In genomic region chrX:8404308-8405085, ce11 we compare ENCODE assay signal across 4 worm cellular contexts.
TF ChIP-seq lines count a peak whose summit lies in the region.

No protein-coding gene starts in this region.

TF ChIP-seq in whole organism, L2 larva, 48 proteins besides CTCF, POLR2A, EP300 and RAD21 (continued from another document):
- TF ChIP-seq fos-1 (tag; optimal IDR thresholded peaks at IDR 0.05; lab: Kevin White, UChicago) (peak; percentile 76), ztf-1 (GFP tag; conservative IDR thresholded peaks at IDR 0.05; lab: Robert Waterston, UW) (no peak), unc-39 (tag; optimal IDR thresholded peaks at IDR 0.05; lab: Kevin White, UChicago) (no peak), C34F6.9 (tag; optimal IDR thresholded peaks at IDR 0.05; lab: Kevin White, UChicago) (peak; percentile 87), nhr-6 (tag; optimal IDR thresholded peaks at IDR 0.05; lab: Kevin White, UChicago) (peak; percentile 93), egl-27 (tag; optimal IDR thresholded peaks at IDR 0.05; lab: Kevin White, UChicago) (peak; percentile 83), Y55F3AM.14 (GFP tag; optimal IDR thresholded peaks at IDR 0.05; lab: Kevin White, UChicago) (peak; percentile 92), nhr-10 (tag; optimal IDR thresholded peaks at IDR 0.05; lab: Kevin White, UChicago) (peak; percentile 26), mbf-1 (tag; optimal IDR thresholded peaks at IDR 0.05; lab: Kevin White, UChicago) (no peak), nhr-12 (tag; optimal IDR thresholded peaks at IDR 0.05; lab: Kevin White, UChicago) (peak; percentile 32), nhr-77 (tag; optimal IDR thresholded peaks at IDR 0.05; lab: Kevin White, UChicago) (no peak), nhr-237 (tag; optimal IDR thresholded peaks at IDR 0.05; lab: Kevin White, UChicago) (no peak), blmp-1 (tag; optimal IDR thresholded peaks at IDR 0.05; lab: Kevin White, UChicago; ENCODE audit: insufficient read depth) (peak; percentile 67), sem-4 (tag; optimal IDR thresholded peaks at IDR 0.05; lab: Kevin White, UChicago) (peak; percentile 72), aly-2 (tag; optimal IDR thresholded peaks at IDR 0.05; lab: Kevin White, UChicago) (no peak), nhr-25 (tag; optimal IDR thresholded peaks at IDR 0.05; lab: Kevin White, UChicago) (peak; percentile 85), unc-55 (GFP tag; optimal IDR thresholded peaks at IDR 0.05; lab: Kevin White, UChicago) (peak; percentile 83), zag-1 (tag; optimal IDR thresholded peaks at IDR 0.05; lab: Kevin White, UChicago) (peak; percentile 37), sma-3 (GFP tag; optimal IDR thresholded peaks at IDR 0.05; lab: Kevin White, UChicago) (peak; percentile 88), ceh-82 (tag; optimal IDR thresholded peaks at IDR 0.05; lab: Kevin White, UChicago) (peak; percentile 10), ZK546.5 (tag; optimal IDR thresholded peaks at IDR 0.05; lab: Kevin White, UChicago) (no peak), lin-13 (GFP tag; optimal IDR thresholded peaks at IDR 0.05; lab: Kevin White, UChicago) (peak; percentile 88), lin-11 (tag; optimal IDR thresholded peaks at IDR 0.05; lab: Kevin White, UChicago) (peak; percentile 92), gmeb-1 (tag; optimal IDR thresholded peaks at IDR 0.05; lab: Kevin White, UChicago) (peak; percentile 81), unc-62 (GFP tag; optimal IDR thresholded peaks at IDR 0.05; lab: Kevin White, UChicago) (peak; percentile 16)
TF ChIP-seq in whole organism, L2 larva: peak in this region for 30.

TF ChIP-seq in whole organism, L4 larva, 104 proteins besides CTCF, POLR2A, EP300 and RAD21 (continued from another document and continues in another):
- TF ChIP-seq mxl-2 (GFP tag; conservative IDR thresholded peaks at IDR 0.05; lab: Robert Waterston, UW) (peak; percentile 87; the same call in 1 of the 2 replicates), daf-16 (GFP tag; optimal IDR thresholded peaks at IDR 0.05; lab: Kevin White, UChicago) (peak; percentile 86 to 89), daf-16 (tag; optimal IDR thresholded peaks at IDR 0.05; lab: Kevin White, UChicago) (peak; percentile 86), hlh-30 (tag; optimal IDR thresholded peaks at IDR 0.05; lab: Kevin White, UChicago; ENCODE audit: insufficient read depth) (peak; percentile 85), nhr-41 (GFP tag; IDR thresholded peaks at IDR 0.05; lab: Robert Waterston, UW) (peak; percentile 89), hlh-11 (tag; optimal IDR thresholded peaks at IDR 0.05; lab: Kevin White, UChicago) (peak; percentile 93), unc-130 (GFP tag; optimal IDR thresholded peaks at IDR 0.05; lab: Kevin White, UChicago) (peak; percentile 68), lin-38 (GFP tag; IDR thresholded peaks at IDR 0.05; lab: Robert Waterston, UW) (no peak; the same call in 1 of the 2 replicates), zfp-3 (GFP tag; conservative IDR thresholded peaks at IDR 0.05; lab: Robert Waterston, UW) (peak; percentile 89), snpc-1.2 (GFP tag; IDR thresholded peaks at IDR 0.05; lab: Robert Waterston, UW) (peak; percentile 95), nhr-77 (tag; optimal IDR thresholded peaks at IDR 0.05; lab: Kevin White, UChicago) (peak; percentile 91), saeg-2 (GFP tag; IDR thresholded peaks at IDR 0.05; lab: Robert Waterston, UW) (peak; percentile 85), R02D3.7 (tag; optimal IDR thresholded peaks at IDR 0.05; lab: Kevin White, UChicago) (no peak), lin-29 (GFP tag; IDR thresholded peaks at IDR 0.05; lab: Robert Waterston, UW) (peak; percentile 67), nhr-6 (tag; optimal IDR thresholded peaks at IDR 0.05; lab: Kevin White, UChicago) (peak; percentile 81), lir-3 (tag; optimal IDR thresholded peaks at IDR 0.05; lab: Kevin White, UChicago) (peak; percentile 88), dmd-9 (GFP tag; IDR thresholded peaks at IDR 0.05; lab: Robert Waterston, UW) (peak; percentile 95), dmd-6 (GFP tag; IDR thresholded peaks at IDR 0.05; lab: Robert Waterston, UW) (peak; percentile 93), Y105C5A.15 (GFP tag; IDR thresholded peaks at IDR 0.05; lab: Robert Waterston, UW) (peak; percentile 88), nhr-48 (tag; optimal IDR thresholded peaks at IDR 0.05; lab: Kevin White, UChicago) (peak; percentile 88), lin-1 (GFP tag; IDR thresholded peaks at IDR 0.05; lab: Robert Waterston, UW) (peak; percentile 94), mxl-3 (GFP tag; optimal IDR thresholded peaks at IDR 0.05; lab: Kevin White, UChicago) (peak; percentile 82), dmd-8 (GFP tag; IDR thresholded peaks at IDR 0.05; lab: Robert Waterston, UW) (peak; percentile 97), mdt-29 (GFP tag; IDR thresholded peaks at IDR 0.05; lab: Robert Waterston, UW) (peak; percentile 91), mdl-1 (tag; optimal IDR thresholded peaks at IDR 0.05; lab: Kevin White, UChicago) (peak; percentile 85 to 88), ceh-28 (tag; optimal IDR thresholded peaks at IDR 0.05; lab: Kevin White, UChicago) (no peak), arid-1 (GFP tag; conservative IDR thresholded peaks at IDR 0.05; lab: Robert Waterston, UW) (peak; percentile 95), rbr-2 (tag; optimal IDR thresholded peaks at IDR 0.05; lab: Kevin White, UChicago) (peak; percentile 95), nhr-111 (GFP tag; optimal IDR thresholded peaks at IDR 0.05; lab: Kevin White, UChicago) (peak; percentile 93), nhr-28 (tag; optimal IDR thresholded peaks at IDR 0.05; lab: Kevin White, UChicago) (peak; percentile 79), set-16 (GFP tag; IDR thresholded peaks at IDR 0.05; lab: Robert Waterston, UW) (peak; percentile 75; the same call in 1 of the 2 replicates), ceh-32 (tag; optimal IDR thresholded peaks at IDR 0.05; lab: Kevin White, UChicago; ENCODE audit: poor library complexity) (peak; percentile 82), lin-15B (tag; optimal IDR thresholded peaks at IDR 0.05; lab: Kevin White, UChicago) (no peak), daf-8 (GFP tag; IDR thresholded peaks at IDR 0.05; lab: Robert Waterston, UW) (no peak), nhr-42 (GFP tag; IDR thresholded peaks at IDR 0.05; lab: Robert Waterston, UW) (peak; percentile 92), ces-1 (GFP tag; optimal IDR thresholded peaks at IDR 0.05; lab: Kevin White, UChicago) (peak; percentile 72)

TF ChIP-seq in whole organism, late embryonic, 69 proteins besides CTCF, POLR2A, EP300 and RAD21 (continued from another document and continues in another):
- TF ChIP-seq ceh-6 (GFP tag; optimal IDR thresholded peaks at IDR 0.05; lab: Kevin White, UChicago) (peak; percentile 95), ceh-22 (tag; optimal IDR thresholded peaks at IDR 0.05; lab: Kevin White, UChicago) (peak; percentile 49), hlh-13 (GFP tag; optimal IDR thresholded peaks at IDR 0.05; lab: Kevin White, UChicago) (peak; percentile 93), hlh-8 (tag; optimal IDR thresholded peaks at IDR 0.05; lab: Kevin White, UChicago) (peak; percentile 92), hlh-15 (tag; optimal IDR thresholded peaks at IDR 0.05; lab: Kevin White, UChicago) (peak; percentile 85), F13H6.1 (tag; optimal IDR thresholded peaks at IDR 0.05; lab: Kevin White, UChicago) (peak; percentile 94), dve-1 (tag; optimal IDR thresholded peaks at IDR 0.05; lab: Kevin White, UChicago) (peak; percentile 92), pha-2 (tag; optimal IDR thresholded peaks at IDR 0.05; lab: Kevin White, UChicago) (peak; percentile 95), che-1 (tag; optimal IDR thresholded peaks at IDR 0.05; lab: Kevin White, UChicago) (peak; percentile 93), C08G9.2 (tag; optimal IDR thresholded peaks at IDR 0.05; lab: Kevin White, UChicago) (peak; percentile 84), unc-42 (tag; optimal IDR thresholded peaks at IDR 0.05; lab: Kevin White, UChicago) (peak; percentile 87), ceh-34 (tag; optimal IDR thresholded peaks at IDR 0.05; lab: Kevin White, UChicago) (peak; percentile 98), sdc-2 (tag; optimal IDR thresholded peaks at IDR 0.05; lab: Kevin White, UChicago) (peak; percentile 95), Y22D7AL.16 (tag; optimal IDR thresholded peaks at IDR 0.05; lab: Kevin White, UChicago) (peak; percentile 94), C38D4.7 (GFP tag; optimal IDR thresholded peaks at IDR 0.05; lab: Kevin White, UChicago) (peak; percentile 92), sox-2 (GFP tag; IDR thresholded peaks at IDR 0.05; lab: Robert Waterston, UW) (peak; percentile 92), ceh-9 (tag; optimal IDR thresholded peaks at IDR 0.05; lab: Kevin White, UChicago) (peak; percentile 92), pag-3 (tag; optimal IDR thresholded peaks at IDR 0.05; lab: Kevin White, UChicago; ENCODE audit: borderline replicate concordance) (peak; percentile 46), fkh-6 (tag; optimal IDR thresholded peaks at IDR 0.05; lab: Kevin White, UChicago) (peak; percentile 95), ceh-14 (tag; optimal IDR thresholded peaks at IDR 0.05; lab: Kevin White, UChicago) (peak; percentile 96), hlh-6 (tag; optimal IDR thresholded peaks at IDR 0.05; lab: Kevin White, UChicago) (peak; percentile 94), lin-11 (tag; optimal IDR thresholded peaks at IDR 0.05; lab: Kevin White, UChicago) (peak; percentile 88), gmeb-2 (tag; optimal IDR thresholded peaks at IDR 0.05; lab: Kevin White, UChicago) (peak; percentile 92), K02D7.2 (tag; optimal IDR thresholded peaks at IDR 0.05; lab: Kevin White, UChicago) (peak; percentile 97), unc-86 (tag; optimal IDR thresholded peaks at IDR 0.05; lab: Kevin White, UChicago) (peak; percentile 95), ztf-16 (tag; optimal IDR thresholded peaks at IDR 0.05; lab: Kevin White, UChicago) (peak; percentile 97), K09A11.1 (tag; optimal IDR thresholded peaks at IDR 0.05; lab: Kevin White, UChicago; ENCODE audit: insufficient read depth) (peak; percentile 95), pha-4 (tag; optimal IDR thresholded peaks at IDR 0.05; lab: Kevin White, UChicago) (no peak), T23F11.4 (GFP tag; optimal IDR thresholded peaks at IDR 0.05; lab: Kevin White, UChicago) (peak; percentile 96), ama-1 (optimal IDR thresholded peaks at IDR 0.05; lab: Kevin White, UChicago) (no peak), npax-4 (tag; optimal IDR thresholded peaks at IDR 0.05; lab: Kevin White, UChicago) (peak; percentile 91), mec-3 (tag; optimal IDR thresholded peaks at IDR 0.05; lab: Kevin White, UChicago; ENCODE audit: borderline replicate concordance) (peak; percentile 44), syd-9 (tag; optimal IDR thresholded peaks at IDR 0.05; lab: Kevin White, UChicago) (peak; percentile 97), hlh-30 (tag; optimal IDR thresholded peaks at IDR 0.05; lab: Kevin White, UChicago; ENCODE audit: insufficient read depth) (peak; percentile 78), pat-9 (tag; optimal IDR thresholded peaks at IDR 0.05; lab: Kevin White, UChicago) (peak; percentile 96), pax-1 (tag; optimal IDR thresholded peaks at IDR 0.05; lab: Kevin White, UChicago) (no peak), nfya-1 (tag; optimal IDR thresholded peaks at IDR 0.05; lab: Kevin White, UChicago) (peak; percentile 89), ets-4 (tag; optimal IDR thresholded peaks at IDR 0.05; lab: Kevin White, UChicago) (peak; percentile 87)

TF ChIP-seq in whole organism, mixed stage, embryonic, 35 proteins besides CTCF, POLR2A, EP300 and RAD21 (continued from another document):
- TF ChIP-seq unc-120 (tag; optimal IDR thresholded peaks at IDR 0.05; lab: Kevin White, UChicago; ENCODE audit: poor library complexity, severe bottlenecking) = peak; percentile 97
- TF ChIP-seq nhr-237 (tag; optimal IDR thresholded peaks at IDR 0.05; lab: Kevin White, UChicago) = peak; percentile 89
- no peak for TF ChIP-seq elt-1 (tag; optimal IDR thresholded peaks at IDR 0.05; lab: Kevin White, UChicago; ENCODE audit: borderline replicate concordance, insufficient read depth)
- TF ChIP-seq nhr-12 (tag; optimal IDR thresholded peaks at IDR 0.05; lab: Kevin White, UChicago) = peak; percentile 89
- peak; percentile 99 for TF ChIP-seq ham-2 (GFP tag; optimal IDR thresholded peaks at IDR 0.05; lab: Kevin White, UChicago)
- TF ChIP-seq unc-62 (GFP tag; optimal IDR thresholded peaks at IDR 0.05; lab: Kevin White, UChicago) = peak; percentile 57
